Worm (Caenorhabditis elegans) whole organism, L4 larva: ENCODE results near the gene F41C3.2.

Source experiments
- fos-1 ChIP-seq: fragments of 150-350 bp; optimal IDR thresholded peaks from 2 replicates; lab custom pipeline; 2014; ENCODE audit warnings: missing biosample characterization, missing genetic modification characterization
- lir-3 ChIP-seq: sonication (generic microtip); optimal IDR thresholded peaks from 2 replicates; lab custom pipeline; 2016; ENCODE audit warnings: mild to moderate bottlenecking, missing genetic modification characterization, missing compliant biosample characterization
- nhr-11 ChIP-seq: fragments of 150-350 bp; optimal IDR thresholded peaks from 2 replicates; lab custom pipeline; 2014; ENCODE audit warnings: missing biosample characterization, missing genetic modification characterization
- nhr-6 ChIP-seq: fragments of 150-350 bp; optimal IDR thresholded peaks from 2 replicates; lab custom pipeline; 2014; ENCODE audit warnings: missing biosample characterization, missing genetic modification characterization

DNA sequence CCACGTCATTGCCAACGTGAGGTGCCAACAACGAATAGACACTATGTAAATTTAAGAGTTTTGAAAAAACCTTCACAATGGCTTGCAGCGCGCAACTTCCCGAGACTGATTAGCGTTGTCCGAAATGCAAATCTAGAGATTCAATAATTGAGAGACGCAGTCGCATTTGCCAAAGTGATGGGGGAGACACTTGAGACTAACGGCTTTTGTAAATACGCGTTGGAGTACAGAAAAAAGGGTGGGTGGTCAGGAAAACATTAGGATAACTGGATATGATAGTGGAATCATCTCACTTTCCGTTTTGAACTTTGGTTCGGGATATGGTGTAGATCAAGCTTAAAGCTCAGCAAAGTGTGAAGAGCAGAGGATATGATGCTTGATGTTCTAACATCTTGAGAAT, 30.0 kb downstream of the F41C3.2 start:
- no peak for TF ChIP-seq nhr-11 (tag; lab: Kevin White, UChicago)
- no peak for TF ChIP-seq lir-3 (tag; lab: Kevin White, UChicago)
- no peak for TF ChIP-seq fos-1 (tag; lab: Kevin White, UChicago)
- no peak for TF ChIP-seq nhr-6 (tag; lab: Kevin White, UChicago)
